Fruit fly (Drosophila melanogaster) whole organism: ENCODE data around the gene eIF2Bepsilon.
A peak's percentile ranks its signal among the peaks of the same experiment; 100 is the strongest.

Experiments
- CG8478 ChIP-seq: fragments of >200 bp; optimal IDR thresholded peaks from 2 replicates; lab custom pipeline; 2018; ENCODE audit warnings: inconsistent platforms
- EcR ChIP-seq, 2 experiments: fragments of >200 bp; optimal IDR thresholded peaks; 2 replicates each; lab custom pipeline; 2017; ENCODE audit warnings: missing biosample characterization in 2 of 2, missing genetic modification characterization in 2 of 2, missing genetic modification reagents in 2 of 2
- usp ChIP-seq: fragments of >200 bp; optimal IDR thresholded peaks from 2 replicates; lab custom pipeline; 2017; ENCODE audit warnings: missing biosample characterization, missing genetic modification characterization, mixed read lengths

DNA sequence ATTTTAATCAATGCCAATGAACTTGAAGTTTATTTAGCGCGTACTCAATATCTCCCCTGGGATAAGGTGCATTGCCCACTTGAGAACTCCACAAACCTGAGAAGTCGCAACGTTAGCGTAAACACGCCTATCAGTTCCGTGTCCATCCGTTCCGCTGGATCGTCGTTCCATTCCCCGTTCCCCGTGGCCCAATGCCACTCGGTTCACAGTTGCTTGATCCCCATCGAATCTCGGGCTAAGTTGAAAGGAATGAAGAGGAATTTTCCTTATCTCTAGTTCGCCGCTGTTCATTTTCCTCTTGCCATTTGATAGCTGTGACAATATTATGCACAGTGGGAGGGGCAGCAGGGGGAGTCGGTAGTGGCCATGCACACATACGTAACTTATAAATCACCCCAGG lies 22.6 kb upstream of the eIF2Bepsilon start:
- TF ChIP-seq EcR (GFP tag; optimal IDR thresholded peaks at IDR 0.05; lab: Kevin White, UChicago) (peak; percentile 83 to 88), CG8478 (lab: Kevin White, UChicago) (no peak), usp (GFP tag; lab: Kevin White, UChicago) (no peak)
